Worm (Caenorhabditis elegans): ENCODE measurements around the gene unc-41.

DNA sequence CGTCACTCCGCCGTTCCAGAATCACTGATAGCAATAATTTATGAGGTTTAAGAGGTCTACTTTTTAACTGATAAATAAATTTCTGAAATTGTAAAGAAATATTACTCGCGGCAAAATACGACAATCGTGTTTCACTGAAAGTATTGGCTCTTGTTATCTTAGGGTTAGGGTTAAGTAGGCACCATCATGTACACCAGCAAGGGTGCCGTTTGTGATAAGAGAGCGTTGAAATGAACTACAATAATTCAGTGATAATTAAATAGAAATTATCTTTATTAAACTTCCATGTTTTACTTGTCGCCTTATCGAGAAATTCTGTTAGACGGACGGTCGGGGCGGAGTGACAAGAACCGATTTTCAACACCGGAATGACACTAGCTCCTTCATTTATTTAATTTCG lies 50.4 kb downstream of the unc-41 start:
- TF ChIP-seq snu-23 (GFP tag; optimal IDR thresholded peaks at IDR 0.05), result no peak
- TF ChIP-seq egl-27 (tag; optimal IDR thresholded peaks at IDR 0.05), result no peak
- TF ChIP-seq dpl-1 (GFP tag; optimal IDR thresholded peaks at IDR 0.05), result no peak
- no peak for TF ChIP-seq elt-3 (tag; optimal IDR thresholded peaks at IDR 0.05)

Data from whole organism, L1 larva.